Worm (Caenorhabditis elegans): ENCODE measurements around the gene trp-2.

- TF ChIP-seq ama-1 (optimal IDR thresholded peaks at IDR 0.05) (no peak), tbx-37 (GFP tag; conservative IDR thresholded peaks at IDR 0.05) (no peak), tbx-11 (GFP tag; IDR thresholded peaks at IDR 0.05) (no peak), tra-4 (tag; optimal IDR thresholded peaks at IDR 0.05) (no peak), F13C5.2 (tag; optimal IDR thresholded peaks at IDR 0.05) (no peak), hmbx-1 (tag; optimal IDR thresholded peaks at IDR 0.05) (no peak), ceh-13 (GFP tag; optimal IDR thresholded peaks at IDR 0.05) (no peak)
Observed at ce11 chrIII:1026261-1026660, 34.6 kb downstream of the trp-2 start, which contains the start of gene clc-25.
